Fruit fly (Drosophila melanogaster) whole organism, wandering third instar larva: ENCODE data around the gene CG15022.

Source experiments
- Abd-B ChIP-seq: fragments of >200 bp; optimal IDR thresholded peaks from 2 replicates; lab custom pipeline; 2017; ENCODE audit warnings: missing biosample characterization, missing genetic modification characterization
- CG32264 ChIP-seq: fragments of 200-800 bp; sonication (Bioruptor generic); optimal IDR thresholded peaks from 2 replicates; lab custom pipeline; 2016; ENCODE audit warnings: missing biosample characterization, missing genetic modification characterization
- CG9705 ChIP-seq: fragments of 200-800 bp; sonication (Bioruptor generic); optimal IDR thresholded peaks from 2 replicates; lab custom pipeline; 2018; ENCODE audit warnings: missing biosample characterization, mild to moderate bottlenecking, missing genetic modification characterization
- CrebA ChIP-seq: fragments of 200-800 bp; sonication (Bioruptor generic); optimal IDR thresholded peaks from 2 replicates; lab custom pipeline; 2016; ENCODE audit warnings: missing biosample characterization, mild to moderate bottlenecking, missing genetic modification characterization, borderline replicate concordance
- Dfd ChIP-seq: fragments of >200 bp; optimal IDR thresholded peaks from 2 replicates; lab custom pipeline; 2017; ENCODE audit warnings: missing biosample characterization, missing genetic modification characterization
- Dif ChIP-seq: fragments of 200-275, 200-300 bp; sonication (Bioruptor generic); optimal IDR thresholded peaks from 2 replicates; lab custom pipeline; 2018; ENCODE audit warnings: missing biosample characterization, missing genetic modification characterization; ENCODE audit not compliant: partially characterized antibody
- GATAd ChIP-seq: sonication (Bioruptor generic); optimal IDR thresholded peaks from 2 replicates; lab custom pipeline; 2016; ENCODE audit warnings: missing biosample characterization, missing genetic modification characterization
- HLH106 ChIP-seq: fragments of 200-800 bp; optimal IDR thresholded peaks from 3 replicates; lab custom pipeline; 2019; ENCODE audit warnings: missing biosample characterization, mild to moderate bottlenecking, missing genetic modification characterization, moderate library complexity
- Hnf4 ChIP-seq: fragments of 200-800 bp; sonication (Bioruptor generic); optimal IDR thresholded peaks from 2 replicates; lab custom pipeline; 2016; ENCODE audit warnings: missing biosample characterization, mild to moderate bottlenecking, missing genetic modification characterization
- Hr83 ChIP-seq: fragments of 200-300 bp; sonication (Bioruptor generic); optimal IDR thresholded peaks from 2 replicates; lab custom pipeline; 2016; ENCODE audit warnings: missing biosample characterization, mild to moderate bottlenecking, missing genetic modification characterization, moderate library complexity; ENCODE audit not compliant: poor library complexity, severe bottlenecking
- Mio ChIP-seq: sonication (Bioruptor generic); optimal IDR thresholded peaks from 2 replicates; lab custom pipeline; 2016; ENCODE audit warnings: missing biosample characterization, missing genetic modification characterization
- Myc ChIP-seq: fragments of >200 bp; optimal IDR thresholded peaks from 2 replicates; lab custom pipeline; 2017
- OdsH ChIP-seq: fragments of 200-800 bp; sonication (Bioruptor generic); optimal IDR thresholded peaks from 2 replicates; lab custom pipeline; 2016; ENCODE audit warnings: missing biosample characterization, mild to moderate bottlenecking, missing genetic modification characterization
- Rel ChIP-seq, 2 experiments: fragments of 200-800 bp; sonication (Bioruptor generic) in 1 of 2; optimal IDR thresholded peaks; 2 replicates in 1 of 2; 3 replicates in 1 of 2; lab custom pipeline; 2016 to 2019; ENCODE audit warnings: mild to moderate bottlenecking in 2 of 2, missing biosample characterization in 2 of 2, missing genetic modification characterization in 2 of 2, moderate library complexity in 1 of 2
- Sp1 ChIP-seq: fragments of 200-800 bp; sonication (Bioruptor generic); optimal IDR thresholded peaks from 3 replicates; lab custom pipeline; 2019; ENCODE audit warnings: missing biosample characterization, mild to moderate bottlenecking, missing genetic modification characterization, moderate library complexity
- Vsx2 ChIP-seq: fragments of 200-300, 225-300 bp; sonication (Bioruptor generic); optimal IDR thresholded peaks from 2 replicates; lab custom pipeline; 2018; ENCODE audit warnings: missing biosample characterization, missing genetic modification characterization; ENCODE audit not compliant: partially characterized antibody
- br ChIP-seq: fragments of 200-800 bp; sonication (Bioruptor generic); optimal IDR thresholded peaks from 2 replicates; lab custom pipeline; 2016; ENCODE audit warnings: missing biosample characterization, missing genetic modification characterization
- dl ChIP-seq, 2 experiments: fragments of 175-275, 200-275 bp in 1 of 2; fragments of 200-275 bp in 1 of 2; sonication (Bioruptor generic); optimal IDR thresholded peaks; lab custom pipeline; 2018; ENCODE audit warnings: mild to moderate bottlenecking in 2 of 2, missing biosample characterization in 2 of 2, missing genetic modification characterization in 2 of 2, moderate library complexity in 2 of 2; ENCODE audit not compliant: partially characterized antibody in 2 of 2, insufficient read depth in 1 of 2
- dmrt93B ChIP-seq: fragments of 200-800 bp; sonication (Bioruptor generic); optimal IDR thresholded peaks from 2 replicates; lab custom pipeline; 2018; ENCODE audit warnings: missing biosample characterization, mild to moderate bottlenecking, missing genetic modification characterization
- dsf ChIP-seq: sonication (Bioruptor generic); optimal IDR thresholded peaks from 2 replicates; lab custom pipeline; 2016; ENCODE audit warnings: missing biosample characterization, missing genetic modification characterization, borderline replicate concordance
- ey ChIP-seq: fragments of 200-800 bp; sonication (Bioruptor generic); optimal IDR thresholded peaks from 2 replicates; lab custom pipeline; 2016; ENCODE audit warnings: missing biosample characterization, missing genetic modification characterization
- foxo ChIP-seq, 2 experiments: fragments of 200-800 bp; sonication (Bioruptor generic); optimal IDR thresholded peaks; 2 replicates in 1 of 2; 3 replicates in 1 of 2; lab custom pipeline; 2016 to 2017; ENCODE audit warnings: missing biosample characterization in 2 of 2, missing genetic modification characterization in 2 of 2
- fru ChIP-seq: fragments of 200-800 bp; sonication (Bioruptor generic); optimal IDR thresholded peaks from 3 replicates; lab custom pipeline; 2016; ENCODE audit warnings: missing biosample characterization, mild to moderate bottlenecking, missing genetic modification characterization
- h ChIP-seq: fragments of 200-800 bp; sonication (Bioruptor generic); optimal IDR thresholded peaks from 3 replicates; lab custom pipeline; 2016; ENCODE audit warnings: missing biosample characterization, mild to moderate bottlenecking, missing genetic modification characterization
- lola ChIP-seq: fragments of >200 bp; optimal IDR thresholded peaks from 2 replicates; lab custom pipeline; 2017; ENCODE audit warnings: missing biosample characterization, missing genetic modification characterization
- pan ChIP-seq: fragments of >200 bp; optimal IDR thresholded peaks from 2 replicates; lab custom pipeline; 2017
- psq ChIP-seq: fragments of 200-800 bp; sonication (Bioruptor generic); optimal IDR thresholded peaks from 3 replicates; lab custom pipeline; 2017; ENCODE audit warnings: missing biosample characterization, mild to moderate bottlenecking, missing genetic modification characterization, moderate library complexity
- rgr ChIP-seq: fragments of 200-800 bp; sonication (Bioruptor generic); optimal IDR thresholded peaks from 3 replicates; lab custom pipeline; 2016; ENCODE audit warnings: missing biosample characterization, mild to moderate bottlenecking, missing genetic modification characterization
- sage ChIP-seq: fragments of 200-800 bp; sonication (Bioruptor generic); optimal IDR thresholded peaks from 2 replicates; lab custom pipeline; 2016; ENCODE audit warnings: missing biosample characterization, mild to moderate bottlenecking, missing genetic modification characterization
- sv ChIP-seq: fragments of 200-800 bp; sonication (Bioruptor generic); optimal IDR thresholded peaks from 3 replicates; lab custom pipeline; 2016; ENCODE audit warnings: missing biosample characterization, missing genetic modification characterization
- tai ChIP-seq: sonication (Bioruptor generic); optimal IDR thresholded peaks from 2 replicates; lab custom pipeline; 2016; ENCODE audit warnings: missing biosample characterization, missing genetic modification characterization
- woc ChIP-seq: sonication (Bioruptor generic); optimal IDR thresholded peaks from 2 replicates; lab custom pipeline; 2016; ENCODE audit warnings: missing biosample characterization, mild to moderate bottlenecking, missing genetic modification characterization

Gene CG15022

dm6 chr3L:4507846-4508245 is 47.7 kb upstream of the CG15022 start:
- no peak for TF ChIP-seq Dif (GFP tag; lab: Kevin White, UChicago)
- TF ChIP-seq h (GFP tag; lab: Kevin White, UChicago): no peak
- TF ChIP-seq Mio (GFP tag; lab: Kevin White, UChicago): no peak
- TF ChIP-seq fru (GFP tag; lab: Kevin White, UChicago): no peak
- no peak for TF ChIP-seq Dfd (GFP tag; lab: Kevin White, UChicago)
- no peak for TF ChIP-seq br (GFP tag; lab: Kevin White, UChicago)
- TF ChIP-seq Sp1 (GFP tag; lab: Kevin White, UChicago): no peak
- no peak for TF ChIP-seq Abd-B (GFP tag; lab: Kevin White, UChicago)
- no peak for TF ChIP-seq GATAd (GFP tag; lab: Kevin White, UChicago)
- TF ChIP-seq ey: no peak
- no peak for TF ChIP-seq rgr (GFP tag; lab: Kevin White, UChicago)
- no peak for TF ChIP-seq Rel (GFP tag; optimal IDR thresholded peaks at IDR 0.05; lab: Kevin White, UChicago)
- no peak for TF ChIP-seq Rel (tag; optimal IDR thresholded peaks at IDR 0.05; lab: Kevin White, UChicago)
- no peak for TF ChIP-seq tai (GFP tag; lab: Kevin White, UChicago)

- TF ChIP-seq dl (GFP tag; optimal IDR thresholded peaks at IDR 0.05; lab: Kevin White, UChicago; ENCODE audit: insufficient read depth in 1 of 2, partially characterized antibody in 2 of 2): no peak
- no peak for TF ChIP-seq GATAd (GFP tag; lab: Kevin White, UChicago)
- no peak for TF ChIP-seq lola (GFP tag; lab: Kevin White, UChicago)
- no peak for TF ChIP-seq pan (lab: Kevin White, UChicago)
- no peak for TF ChIP-seq woc
- TF ChIP-seq sv: no peak
- TF ChIP-seq Myc: no peak
- TF ChIP-seq CG32264 (GFP tag; lab: Kevin White, UChicago): no peak
- TF ChIP-seq CG9705 (GFP tag; lab: Kevin White, UChicago): no peak
- TF ChIP-seq foxo (GFP tag; optimal IDR thresholded peaks at IDR 0.05; lab: Kevin White, UChicago): no peak
- no peak for TF ChIP-seq rgr (GFP tag; lab: Kevin White, UChicago)
- TF ChIP-seq ey: no peak
- no peak for TF ChIP-seq sage
- TF ChIP-seq Hr83 (GFP tag; lab: Kevin White, UChicago): no peak
- TF ChIP-seq Dif (GFP tag; lab: Kevin White, UChicago): no peak
These were observed 41.3 kb upstream of the CG15022 start for dm6 chr3L:4501406-4501805.

dm6 chr3L:4500400-4500799 is 40.3 kb upstream of the CG15022 start, which contains the start of gene CG13720:
Gene CG13720, minus strand, starts transcription at chr3L:4500500.
- TF ChIP-seq GATAd (GFP tag; lab: Kevin White, UChicago) (no peak), woc (no peak), psq (GFP tag; lab: Kevin White, UChicago) (no peak), Vsx2 (GFP tag; lab: Kevin White, UChicago) (no peak), dsf (GFP tag; lab: Kevin White, UChicago) (no peak), OdsH (no peak), Hnf4 (GFP tag; lab: Kevin White, UChicago) (no peak)

- TF ChIP-seq Myc (no peak), Mio (GFP tag; lab: Kevin White, UChicago) (no peak), h (GFP tag; lab: Kevin White, UChicago) (no peak), OdsH (no peak), Vsx2 (GFP tag; lab: Kevin White, UChicago) (no peak), br (GFP tag; lab: Kevin White, UChicago) (no peak), dl (GFP tag; optimal IDR thresholded peaks at IDR 0.05; lab: Kevin White, UChicago; ENCODE audit: insufficient read depth in 1 of 2, partially characterized antibody in 2 of 2) (no peak), Abd-B (GFP tag; lab: Kevin White, UChicago) (no peak), CrebA (GFP tag; lab: Kevin White, UChicago) (no peak), dmrt93B (GFP tag; lab: Kevin White, UChicago) (no peak), CG9705 (GFP tag; lab: Kevin White, UChicago) (no peak), foxo (GFP tag; optimal IDR thresholded peaks at IDR 0.05; lab: Kevin White, UChicago) (no peak), woc (no peak), Hr83 (GFP tag; lab: Kevin White, UChicago) (no peak), HLH106 (tag; lab: Kevin White, UChicago) (no peak), fru (GFP tag; lab: Kevin White, UChicago) (no peak), CG32264 (GFP tag; lab: Kevin White, UChicago) (no peak), Sp1 (GFP tag; lab: Kevin White, UChicago) (no peak), pan (lab: Kevin White, UChicago) (no peak), sage (no peak)
These were observed 37.6 kb upstream of the CG15022 start, which contains the start of gene CG13721 for dm6 chr3L:4497677-4498076. Gene CG13721, minus strand, starts transcription at chr3L:4497777.
